Worm (Caenorhabditis elegans): ENCODE results near the gene R13H4.2.

The R13H4.2 gene

DNA sequence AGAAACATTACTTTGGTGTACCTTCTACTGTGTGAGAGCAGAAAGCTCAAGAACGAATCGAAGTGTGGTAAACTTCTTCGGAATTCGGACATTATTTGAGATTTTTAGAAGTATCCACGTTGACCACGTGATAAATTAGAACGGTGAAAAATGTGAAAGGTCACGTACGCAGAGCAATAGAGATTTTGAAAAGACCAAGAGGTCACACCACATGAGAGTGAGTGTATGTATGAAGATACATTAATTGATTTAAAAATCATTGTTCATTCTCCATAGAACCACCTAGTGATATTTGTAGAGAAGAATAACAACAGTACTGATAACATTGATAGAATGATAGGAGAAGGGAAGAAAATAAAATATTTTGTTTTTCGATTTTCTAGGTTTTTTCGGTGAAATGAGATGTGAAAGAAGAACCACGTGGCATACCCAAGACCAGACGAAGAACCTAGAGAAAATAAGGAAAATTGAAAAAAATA, 13.7 kb upstream of the R13H4.2 start, which contains the start of gene pyc-1:
Gene pyc-1, minus strand, starts transcription at position 69 of the 479 bp plus-strand sequence.
- TF ChIP-seq klf-2 (GFP tag; conservative IDR thresholded peaks at IDR 0.05), result no peak
- no peak for TF ChIP-seq flt-1 (GFP tag; IDR thresholded peaks at IDR 0.05)
- no peak for TF ChIP-seq ztf-29 (GFP tag; IDR thresholded peaks at IDR 0.05)
- no peak for TF ChIP-seq tab-1 (GFP tag; IDR thresholded peaks at IDR 0.05)
- no peak for TF ChIP-seq ztf-23 (GFP tag; IDR thresholded peaks at IDR 0.05)
- no peak for TF ChIP-seq T22C8.4 (GFP tag; IDR thresholded peaks at IDR 0.05)
- TF ChIP-seq ref-1 (GFP tag; conservative IDR thresholded peaks at IDR 0.05), result no peak
- TF ChIP-seq cog-1 (tag; optimal IDR thresholded peaks at IDR 0.05), result no peak
- no peak for TF ChIP-seq med-1 (GFP tag; optimal IDR thresholded peaks at IDR 0.05; ENCODE audit: insufficient read depth)

DNA sequence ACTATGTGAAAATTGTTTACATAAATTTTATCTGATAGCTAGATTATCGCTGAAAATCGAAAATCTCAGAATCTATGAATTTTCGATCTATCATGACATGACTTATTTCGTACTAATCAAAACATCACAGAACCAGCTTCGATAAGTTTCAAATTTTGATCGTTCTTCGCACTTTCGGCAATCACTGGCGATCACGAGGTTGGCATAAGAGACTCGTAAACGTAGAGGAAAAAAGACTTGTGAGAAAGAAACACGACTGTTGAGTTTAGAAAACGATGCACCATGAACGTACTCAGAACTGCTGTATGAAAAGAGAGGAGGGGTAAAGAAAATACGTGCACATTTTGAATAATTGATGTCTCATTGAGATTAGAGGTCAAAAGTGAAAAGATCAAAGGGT, 12.2 kb upstream of the R13H4.2 start:
- no peak for TF ChIP-seq flt-1 (GFP tag; IDR thresholded peaks at IDR 0.05)
- TF ChIP-seq tab-1 (GFP tag; IDR thresholded peaks at IDR 0.05), result no peak
- TF ChIP-seq klf-2 (GFP tag; conservative IDR thresholded peaks at IDR 0.05), result no peak
- no peak for TF ChIP-seq ztf-29 (GFP tag; IDR thresholded peaks at IDR 0.05)
- TF ChIP-seq T22C8.4 (GFP tag; IDR thresholded peaks at IDR 0.05), result no peak
- TF ChIP-seq ref-1 (GFP tag; conservative IDR thresholded peaks at IDR 0.05), result no peak
- no peak for TF ChIP-seq med-1 (GFP tag; optimal IDR thresholded peaks at IDR 0.05; ENCODE audit: insufficient read depth)
- no peak for TF ChIP-seq cog-1 (tag; optimal IDR thresholded peaks at IDR 0.05)
- TF ChIP-seq ztf-23 (GFP tag; IDR thresholded peaks at IDR 0.05), result no peak

DNA sequence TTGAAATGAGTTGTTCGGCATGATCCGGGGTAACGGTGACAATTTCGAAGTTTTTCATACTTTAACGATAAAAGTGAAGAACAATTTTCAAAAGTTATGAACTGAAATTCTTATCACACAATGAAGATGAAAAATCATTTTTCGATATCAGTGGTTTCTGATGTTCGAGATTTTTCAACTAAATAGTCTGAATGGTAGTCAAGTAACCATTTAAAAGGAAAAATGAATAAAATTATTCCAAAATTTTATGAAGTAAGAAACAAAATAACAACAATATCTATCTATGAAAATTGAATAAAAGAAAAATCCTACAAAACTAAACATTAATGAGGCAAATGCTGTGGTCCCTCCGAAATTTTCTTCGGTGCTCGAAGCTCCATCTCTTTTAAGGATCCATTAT, 10.5 kb upstream of the R13H4.2 start, which contains the start of gene D2023.4:
Gene D2023.4, minus strand, starts transcription at position 101 of the 400 bp plus-strand sequence.
- TF ChIP-seq tab-1 (GFP tag; IDR thresholded peaks at IDR 0.05), result no peak
- TF ChIP-seq ztf-23 (GFP tag; IDR thresholded peaks at IDR 0.05), result no peak
- TF ChIP-seq med-1 (GFP tag; optimal IDR thresholded peaks at IDR 0.05; ENCODE audit: insufficient read depth), result no peak
- no peak for TF ChIP-seq cog-1 (tag; optimal IDR thresholded peaks at IDR 0.05)

DNA sequence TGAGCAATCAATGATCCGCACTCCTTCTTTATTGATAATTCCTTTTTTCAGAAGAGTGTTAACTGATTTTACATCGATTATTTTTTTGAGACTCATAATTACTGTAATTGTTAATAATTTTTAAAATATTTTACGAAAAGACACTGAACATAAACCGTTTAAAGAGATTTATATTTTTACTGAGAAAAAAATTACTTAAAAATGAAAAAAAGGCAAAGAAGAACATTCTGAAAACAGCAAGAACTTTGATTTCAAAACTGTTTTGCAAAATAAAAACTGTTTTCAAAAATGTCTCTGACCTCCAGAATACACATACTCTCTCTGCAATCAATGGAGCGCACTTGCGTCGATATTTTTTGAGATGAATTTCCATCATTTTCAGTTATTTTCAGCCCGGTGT, 9.2 kb upstream of the R13H4.2 start, which contains the start of the genes mpst-1 and D2023.6:
Gene mpst-1, minus strand, starts transcription at position 101 of the 400 bp plus-strand sequence.
Gene D2023.6, plus strand, starts transcription at position 388 of the 400 bp plus-strand sequence.
- TF ChIP-seq T22C8.4 (GFP tag; IDR thresholded peaks at IDR 0.05) (no peak), med-1 (GFP tag; optimal IDR thresholded peaks at IDR 0.05; ENCODE audit: insufficient read depth) (no peak), flt-1 (GFP tag; IDR thresholded peaks at IDR 0.05) (no peak), ztf-23 (GFP tag; IDR thresholded peaks at IDR 0.05) (no peak), ref-1 (GFP tag; conservative IDR thresholded peaks at IDR 0.05) (no peak), cog-1 (tag; optimal IDR thresholded peaks at IDR 0.05) (no peak), klf-2 (GFP tag; conservative IDR thresholded peaks at IDR 0.05) (no peak), tab-1 (GFP tag; IDR thresholded peaks at IDR 0.05) (no peak), ztf-29 (GFP tag; IDR thresholded peaks at IDR 0.05) (no peak)

DNA sequence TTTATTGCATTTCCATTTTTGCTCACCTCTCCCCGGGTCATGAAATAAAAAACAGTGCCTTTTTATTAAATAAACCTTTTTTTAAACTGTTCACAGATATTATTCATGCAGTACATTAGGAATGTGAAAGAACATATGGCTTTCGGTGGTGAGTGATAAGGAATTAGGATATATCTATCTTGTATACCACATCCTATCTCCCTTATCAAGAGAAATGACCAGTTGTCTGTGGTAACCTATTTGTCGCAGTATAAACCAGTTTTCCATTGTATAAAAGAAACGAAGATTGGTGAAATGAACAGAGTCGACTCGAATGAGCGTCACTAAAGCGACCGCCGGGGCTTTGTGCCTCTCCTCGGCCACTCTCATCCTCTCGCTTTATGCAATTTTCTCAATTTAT, 6.9 kb upstream of the R13H4.2 start, which contains the start of gene col-158:
Gene col-158, plus strand, starts transcription at position 301 of the 400 bp plus-strand sequence.
- TF ChIP-seq T22C8.4 (GFP tag; IDR thresholded peaks at IDR 0.05) (no peak), ref-1 (GFP tag; conservative IDR thresholded peaks at IDR 0.05) (no peak)

DNA sequence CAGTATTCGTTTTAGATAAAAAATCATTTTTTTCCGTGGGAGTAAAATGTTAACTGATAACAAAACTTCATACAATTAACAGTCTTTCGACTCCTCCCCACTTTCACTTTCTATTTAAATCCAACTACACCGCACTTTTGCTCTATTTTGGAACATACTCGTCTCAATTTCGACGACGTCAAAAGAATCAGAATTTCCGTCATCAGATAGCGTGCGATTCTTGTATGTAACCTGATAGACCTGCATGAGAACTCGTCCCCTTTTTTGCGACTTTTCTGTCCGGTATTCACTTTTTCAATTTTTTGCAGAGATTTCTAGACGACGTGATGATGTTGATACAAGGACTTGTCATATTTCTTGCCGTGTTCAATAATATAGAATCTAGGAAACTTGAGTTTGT, 2.9 kb upstream of the R13H4.2 start, which contains the start of gene pho-8:
Gene pho-8, plus strand, starts transcription at position 301 of the 400 bp plus-strand sequence.
- no peak for TF ChIP-seq tab-1 (GFP tag; IDR thresholded peaks at IDR 0.05)
- no peak for TF ChIP-seq ref-1 (GFP tag; conservative IDR thresholded peaks at IDR 0.05)
- TF ChIP-seq flt-1 (GFP tag; IDR thresholded peaks at IDR 0.05), result no peak
- no peak for TF ChIP-seq cog-1 (tag; optimal IDR thresholded peaks at IDR 0.05)
- TF ChIP-seq T22C8.4 (GFP tag; IDR thresholded peaks at IDR 0.05), result no peak
- no peak for TF ChIP-seq ztf-29 (GFP tag; IDR thresholded peaks at IDR 0.05)

DNA sequence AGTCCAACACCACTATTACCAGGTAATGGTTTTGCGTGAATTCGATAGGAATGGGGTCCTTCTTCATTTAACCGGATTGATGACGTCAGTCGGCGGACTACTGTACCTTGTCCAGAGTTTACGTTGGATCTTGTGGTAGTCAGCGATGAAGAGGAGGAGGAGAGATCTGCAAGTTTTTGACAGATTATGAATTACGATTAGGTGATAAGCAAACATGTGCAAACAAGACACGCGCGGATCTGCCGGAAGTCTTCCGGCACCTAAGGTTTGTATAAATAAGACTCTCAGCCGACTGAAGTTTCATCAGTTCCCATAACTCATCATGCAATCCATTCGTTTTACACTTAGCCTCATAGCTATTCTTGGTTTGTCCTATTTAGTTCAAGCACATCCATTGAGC, 3.0 kb downstream of the R13H4.2 start, which contains the start of gene idpb-5:
Gene idpb-5, plus strand, starts transcription at position 301 of the 400 bp plus-strand sequence.
- no peak for TF ChIP-seq tab-1 (GFP tag; IDR thresholded peaks at IDR 0.05)
- TF ChIP-seq cog-1 (tag; optimal IDR thresholded peaks at IDR 0.05), result no peak
- TF ChIP-seq ref-1 (GFP tag; conservative IDR thresholded peaks at IDR 0.05), result no peak
- TF ChIP-seq T22C8.4 (GFP tag; IDR thresholded peaks at IDR 0.05), result no peak
- no peak for TF ChIP-seq ztf-29 (GFP tag; IDR thresholded peaks at IDR 0.05)
- no peak for TF ChIP-seq klf-2 (GFP tag; conservative IDR thresholded peaks at IDR 0.05)

DNA sequence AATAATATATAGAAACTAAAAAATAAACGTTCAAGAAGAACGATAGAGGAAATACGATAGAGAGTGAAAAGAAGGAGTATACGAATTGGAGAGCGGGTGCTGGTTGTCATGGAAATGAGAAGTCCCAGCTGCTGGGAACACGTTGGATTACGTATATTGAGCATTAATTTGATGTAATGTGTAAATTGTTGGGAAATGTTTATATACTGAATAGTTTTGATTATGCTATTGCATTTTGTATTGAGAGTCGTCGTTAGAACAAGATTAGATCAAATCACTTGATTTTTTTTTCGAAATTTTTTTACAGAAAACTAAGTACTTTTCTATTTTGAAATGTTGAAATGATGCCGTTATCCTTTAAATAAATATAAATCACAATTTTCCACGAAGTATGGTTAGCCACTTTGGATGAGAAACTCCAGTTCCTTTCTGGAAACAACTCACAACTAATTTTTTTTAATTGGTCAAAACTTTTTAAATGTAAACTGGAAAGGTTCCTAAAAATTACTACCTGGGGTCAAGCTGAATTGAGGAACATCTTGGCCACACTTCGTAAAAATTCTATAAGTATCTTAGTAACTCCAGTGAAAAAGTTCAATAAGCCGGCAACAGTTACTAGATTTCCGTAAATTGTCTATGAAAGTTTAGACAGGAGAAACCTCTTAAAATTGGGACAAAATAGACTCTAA, 7.6 kb downstream of the R13H4.2 start, which contains the start of gene nphp-4:
Gene nphp-4, minus strand, starts transcription at position 51 of the 689 bp plus-strand sequence.
- TF ChIP-seq ztf-23 (GFP tag; IDR thresholded peaks at IDR 0.05) (no peak), ztf-29 (GFP tag; IDR thresholded peaks at IDR 0.05) (no peak), tab-1 (GFP tag; IDR thresholded peaks at IDR 0.05) (no peak), med-1 (GFP tag; optimal IDR thresholded peaks at IDR 0.05; ENCODE audit: insufficient read depth) (no peak), klf-2 (GFP tag; conservative IDR thresholded peaks at IDR 0.05) (no peak), T22C8.4 (GFP tag; IDR thresholded peaks at IDR 0.05) (no peak), cog-1 (tag; optimal IDR thresholded peaks at IDR 0.05) (no peak), ref-1 (GFP tag; conservative IDR thresholded peaks at IDR 0.05) (no peak)

DNA sequence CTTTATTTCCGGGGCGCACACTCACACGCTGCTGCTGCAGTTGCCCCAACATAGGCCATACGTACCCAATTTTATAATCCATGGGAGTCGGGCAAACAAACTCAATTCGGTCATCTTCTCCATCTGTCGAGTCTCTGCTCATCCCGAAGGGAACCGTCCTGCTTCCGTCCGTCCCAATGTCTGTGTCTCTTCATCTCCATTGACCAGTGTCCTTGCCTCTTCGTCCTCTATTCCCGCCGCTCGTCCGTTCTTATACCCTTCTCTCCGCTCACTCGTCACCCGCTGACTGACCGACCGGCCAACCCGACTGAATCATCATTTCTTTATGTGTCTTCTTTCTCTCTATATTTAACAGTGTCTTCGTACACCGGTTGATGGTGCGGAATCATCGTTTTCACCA, 8.6 kb downstream of the R13H4.2 start:
- TF ChIP-seq ztf-29 (GFP tag; IDR thresholded peaks at IDR 0.05) (no peak), tab-1 (GFP tag; IDR thresholded peaks at IDR 0.05) (peak; percentile 68; the same call in 1 of the 2 replicates), cog-1 (tag; optimal IDR thresholded peaks at IDR 0.05) (peak; percentile 48)

DNA sequence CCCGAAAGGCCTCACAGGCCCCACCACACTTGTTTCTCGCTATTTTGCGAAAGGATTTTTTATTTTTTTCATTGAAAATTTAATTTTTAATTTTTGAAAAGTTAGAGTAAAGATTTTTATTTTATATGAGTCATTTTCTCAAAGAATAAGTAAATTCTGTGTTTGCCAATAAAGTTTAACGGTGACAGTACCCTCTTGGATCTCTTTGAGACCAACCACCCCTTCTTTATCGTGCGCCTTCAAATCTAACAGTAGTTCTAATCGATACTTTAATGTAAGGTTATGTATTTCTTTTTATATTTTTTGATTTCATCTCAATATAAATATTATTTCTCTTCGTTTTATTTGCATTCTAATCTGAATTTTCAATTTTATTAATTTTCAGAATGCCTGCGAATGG, 9.3 kb downstream of the R13H4.2 start, which contains the start of gene hmp-1:
Gene hmp-1, plus strand, starts transcription at position 380 of the 400 bp plus-strand sequence.
- TF ChIP-seq tab-1 (GFP tag; IDR thresholded peaks at IDR 0.05), result no peak
- TF ChIP-seq T22C8.4 (GFP tag; IDR thresholded peaks at IDR 0.05), result no peak
- no peak for TF ChIP-seq ref-1 (GFP tag; conservative IDR thresholded peaks at IDR 0.05)
- TF ChIP-seq klf-2 (GFP tag; conservative IDR thresholded peaks at IDR 0.05), result no peak
- no peak for TF ChIP-seq cog-1 (tag; optimal IDR thresholded peaks at IDR 0.05)
- TF ChIP-seq ztf-29 (GFP tag; IDR thresholded peaks at IDR 0.05), result no peak
- no peak for TF ChIP-seq med-1 (GFP tag; optimal IDR thresholded peaks at IDR 0.05; ENCODE audit: insufficient read depth)
- TF ChIP-seq ztf-23 (GFP tag; IDR thresholded peaks at IDR 0.05), result no peak
- TF ChIP-seq flt-1 (GFP tag; IDR thresholded peaks at IDR 0.05), result no peak
